Worm (Caenorhabditis elegans) whole organism, late embryonic: ENCODE results near the gene srh-113.

Experiments
- C08G9.2 ChIP-seq: sonication (generic microtip); optimal IDR thresholded peaks from 2 replicates; lab custom pipeline; 2016; ENCODE audit warnings: mild to moderate bottlenecking, missing genetic modification characterization, moderate library complexity, missing compliant biosample characterization
- C38D4.7 ChIP-seq: fragments of 200-800 bp; sonication (Bioruptor generic); optimal IDR thresholded peaks from 2 replicates; lab custom pipeline; 2018; ENCODE audit warnings: mild to moderate bottlenecking, missing genetic modification characterization, moderate library complexity, missing compliant biosample characterization
- K02D7.2 ChIP-seq: sonication (generic microtip); optimal IDR thresholded peaks from 2 replicates; lab custom pipeline; 2017; ENCODE audit warnings: mild to moderate bottlenecking, missing genetic modification characterization, missing compliant biosample characterization
- K09A11.1 ChIP-seq: sonication (generic microtip); optimal IDR thresholded peaks from 2 replicates; lab custom pipeline; 2017; ENCODE audit warnings: antibody characterized with exemption, mild to moderate bottlenecking, missing genetic modification characterization, missing compliant biosample characterization; ENCODE audit not compliant: insufficient read depth
- T23F11.4 ChIP-seq: fragments of 200-800 bp; sonication (Bioruptor generic); optimal IDR thresholded peaks from 2 replicates; lab custom pipeline; 2018; ENCODE audit warnings: mild to moderate bottlenecking, missing genetic modification characterization, missing compliant biosample characterization
- Y22D7AL.16 ChIP-seq: sonication (generic microtip); optimal IDR thresholded peaks from 2 replicates; lab custom pipeline; 2016; ENCODE audit warnings: missing genetic modification characterization, missing compliant biosample characterization
- ahr-1 ChIP-seq: sonication (generic microtip); optimal IDR thresholded peaks from 2 replicates; lab custom pipeline; 2016; ENCODE audit warnings: missing genetic modification characterization, missing compliant biosample characterization
- ceh-2 ChIP-seq: sonication (generic microtip); optimal IDR thresholded peaks from 2 replicates; lab custom pipeline; 2016; ENCODE audit warnings: missing genotype, missing genetic modification characterization, missing compliant biosample characterization
- ceh-22 ChIP-seq: sonication (generic microtip); optimal IDR thresholded peaks from 2 replicates; lab custom pipeline; 2017; ENCODE audit warnings: missing biosample characterization, missing genetic modification characterization
- ceh-31 ChIP-seq: sonication (generic microtip); optimal IDR thresholded peaks from 2 replicates; lab custom pipeline; 2016; ENCODE audit warnings: missing genetic modification characterization, missing compliant biosample characterization
- ceh-9 ChIP-seq: sonication (generic microtip); optimal IDR thresholded peaks from 2 replicates; lab custom pipeline; 2016; ENCODE audit warnings: mild to moderate bottlenecking, missing genetic modification characterization, inconsistent platforms, missing compliant biosample characterization
- che-1 ChIP-seq: sonication (generic microtip); optimal IDR thresholded peaks from 2 replicates; lab custom pipeline; 2016; ENCODE audit warnings: mild to moderate bottlenecking, missing genetic modification characterization, missing compliant biosample characterization
- dmd-4 ChIP-seq: sonication (generic microtip); optimal IDR thresholded peaks from 2 replicates; lab custom pipeline; 2016; ENCODE audit warnings: borderline replicate concordance, missing genetic modification characterization, missing compliant biosample characterization
- dve-1 ChIP-seq: sonication (generic microtip); optimal IDR thresholded peaks from 2 replicates; lab custom pipeline; 2017; ENCODE audit warnings: antibody characterized with exemption, mild to moderate bottlenecking, missing genetic modification characterization, missing compliant biosample characterization
- elt-4 ChIP-seq: sonication (generic microtip); optimal IDR thresholded peaks from 2 replicates; lab custom pipeline; 2016; ENCODE audit warnings: missing genetic modification characterization, missing compliant biosample characterization
- eyg-1 ChIP-seq: sonication (generic microtip); optimal IDR thresholded peaks from 2 replicates; lab custom pipeline; 2016; ENCODE audit warnings: missing genotype, missing genetic modification characterization, missing compliant biosample characterization
- fkh-6 ChIP-seq: sonication (generic microtip); optimal IDR thresholded peaks from 2 replicates; lab custom pipeline; 2016; ENCODE audit warnings: missing genetic modification characterization, missing compliant biosample characterization
- gmeb-2 ChIP-seq: sonication (generic microtip); optimal IDR thresholded peaks from 2 replicates; lab custom pipeline; 2016; ENCODE audit warnings: missing genetic modification characterization, inconsistent platforms, missing compliant biosample characterization
- hlh-13 ChIP-seq: fragments of 200-800 bp; sonication (Bioruptor generic); optimal IDR thresholded peaks from 2 replicates; lab custom pipeline; 2018; ENCODE audit warnings: mild to moderate bottlenecking, missing genetic modification characterization, missing compliant biosample characterization
- hlh-15 ChIP-seq: sonication (generic microtip); optimal IDR thresholded peaks from 2 replicates; lab custom pipeline; 2016; ENCODE audit warnings: missing genetic modification characterization, missing compliant biosample characterization
- hlh-6 ChIP-seq: sonication (generic microtip); optimal IDR thresholded peaks from 2 replicates; lab custom pipeline; 2016; ENCODE audit warnings: missing genotype, missing genetic modification characterization, missing compliant biosample characterization
- hlh-8 ChIP-seq: sonication (generic microtip); optimal IDR thresholded peaks from 2 replicates; lab custom pipeline; 2016; ENCODE audit warnings: missing genotype, missing genetic modification characterization, missing compliant biosample characterization
- lim-6 ChIP-seq: sonication (generic microtip); optimal IDR thresholded peaks from 2 replicates; lab custom pipeline; 2016; ENCODE audit warnings: missing genetic modification characterization, missing compliant biosample characterization
- madf-2 ChIP-seq: sonication (generic microtip); optimal IDR thresholded peaks from 2 replicates; lab custom pipeline; 2017; ENCODE audit warnings: missing genetic modification characterization, missing compliant biosample characterization
- mec-3 ChIP-seq: sonication (generic microtip); optimal IDR thresholded peaks from 2 replicates; lab custom pipeline; 2016; ENCODE audit warnings: borderline replicate concordance, missing genetic modification characterization, missing compliant biosample characterization
- npax-4 ChIP-seq: sonication (generic microtip); optimal IDR thresholded peaks from 2 replicates; lab custom pipeline; 2016; ENCODE audit warnings: missing genetic modification characterization, missing compliant biosample characterization
- pat-9 ChIP-seq: fragments of 200-800 bp; sonication (Bioruptor generic); optimal IDR thresholded peaks from 2 replicates; lab custom pipeline; 2018; ENCODE audit warnings: mild to moderate bottlenecking, missing genetic modification characterization, moderate library complexity, missing compliant biosample characterization
- pha-2 ChIP-seq: sonication (generic microtip); optimal IDR thresholded peaks from 2 replicates; lab custom pipeline; 2017; ENCODE audit warnings: mild to moderate bottlenecking, missing genetic modification characterization, missing compliant biosample characterization
- pha-4 ChIP-seq: fragments of 150-350 bp; optimal IDR thresholded peaks from 2 replicates; lab custom pipeline; 2018; ENCODE audit warnings: missing biosample characterization, missing genetic modification reagents, missing genetic modification characterization
- rnt-1 ChIP-seq: sonication (generic microtip); optimal IDR thresholded peaks from 2 replicates; lab custom pipeline; 2016; ENCODE audit warnings: missing genetic modification characterization, missing compliant biosample characterization
- syd-9 ChIP-seq: sonication (generic microtip); optimal IDR thresholded peaks from 2 replicates; lab custom pipeline; 2016; ENCODE audit warnings: mild to moderate bottlenecking, missing genetic modification characterization, moderate library complexity, missing compliant biosample characterization
- tbx-2 ChIP-seq: sonication (generic microtip); optimal IDR thresholded peaks from 2 replicates; lab custom pipeline; 2016; ENCODE audit warnings: missing genetic modification characterization, missing compliant biosample characterization
- tbx-7 ChIP-seq: sonication (generic microtip); optimal IDR thresholded peaks from 2 replicates; lab custom pipeline; 2016; ENCODE audit warnings: missing genotype, missing genetic modification characterization, missing compliant biosample characterization
- ttx-3 ChIP-seq: sonication (generic microtip); optimal IDR thresholded peaks from 2 replicates; lab custom pipeline; 2016; ENCODE audit warnings: missing genetic modification reagents, missing genetic modification characterization, missing compliant biosample characterization
- unc-3 ChIP-seq, 2 experiments: fragments of 200-800 bp in 1 of 2; sonication (Bioruptor generic) in 1 of 2; sonication (generic microtip) in 1 of 2; conservative IDR thresholded peaks in 1 of 2; optimal IDR thresholded peaks in 1 of 2; 2 replicates each; pipeline versions ENCODE4 v1.3.6 to Lab custom; 2016 to 2022; ENCODE audit warnings: missing compliant biosample characterization in 2 of 2, missing genetic modification characterization in 2 of 2, missing genetic modification reagents in 1 of 2

The srh-113 gene

DNA sequence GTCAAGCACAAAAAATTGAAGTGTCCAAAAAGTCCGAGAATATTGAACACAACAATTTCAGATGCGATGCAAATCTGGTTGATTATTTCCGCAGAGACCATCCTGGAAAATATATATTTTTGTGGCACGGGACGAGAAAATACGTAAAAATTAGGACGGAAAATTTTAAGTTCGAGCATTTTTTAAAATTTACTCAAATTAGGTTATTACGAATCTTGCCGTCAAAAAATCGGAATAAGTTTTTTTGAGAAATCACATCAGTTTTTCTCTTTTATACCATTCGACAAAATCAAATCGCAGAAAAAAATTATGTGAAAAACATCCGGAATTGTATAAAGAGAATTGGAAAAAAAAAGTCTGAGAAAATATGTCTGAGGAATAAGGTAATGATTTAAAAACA lies 34.9 kb upstream of the srh-113 start, which contains the start of gene srsx-1:
TSS of gene srsx-1 (minus strand) at position 101 of the 400 bp plus-strand sequence.
- TF ChIP-seq C38D4.7 (GFP tag; lab: Kevin White, UChicago) (no peak), C08G9.2 (tag; lab: Kevin White, UChicago) (no peak), ahr-1 (tag; lab: Kevin White, UChicago) (no peak), K02D7.2 (tag; lab: Kevin White, UChicago) (no peak), mec-3 (tag; lab: Kevin White, UChicago) (no peak), ceh-22 (no peak), hlh-13 (GFP tag; lab: Kevin White, UChicago) (no peak), ceh-2 (tag; lab: Kevin White, UChicago) (no peak), hlh-15 (no peak), eyg-1 (no peak), pha-4 (tag; lab: Kevin White, UChicago) (no peak), pat-9 (tag; lab: Kevin White, UChicago) (no peak), tbx-7 (tag; lab: Kevin White, UChicago) (no peak), pha-2 (tag; lab: Kevin White, UChicago) (no peak)

DNA sequence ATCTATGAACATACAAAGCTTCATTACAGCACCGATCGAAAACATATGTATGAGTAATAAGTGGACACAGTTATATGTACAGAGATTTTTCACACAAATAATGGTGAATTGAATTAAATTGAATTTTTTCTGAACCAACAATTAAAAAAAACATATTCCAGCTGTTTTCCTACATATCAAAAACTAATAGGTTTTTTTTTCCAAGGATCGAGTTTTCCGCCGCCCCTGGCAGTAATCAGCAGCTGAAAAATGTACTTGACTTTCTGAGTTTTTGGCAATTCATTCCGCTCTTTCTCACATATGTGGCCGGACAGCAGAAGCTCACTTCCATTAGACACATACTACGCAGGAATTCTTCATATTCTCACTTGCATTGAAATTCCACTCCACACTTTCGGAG lies 34.4 kb upstream of the srh-113 start, which contains the start of gene srh-174:
TSS of gene srh-174 (plus strand) at position 301 of the 400 bp plus-strand sequence.
- TF ChIP-seq gmeb-2 (tag; lab: Kevin White, UChicago) (no peak), hlh-15 (no peak), mec-3 (tag; lab: Kevin White, UChicago) (no peak), unc-3 (GFP tag; conservative IDR thresholded peaks at IDR 0.05; lab: Robert Waterston, UW) (no peak), unc-3 (tag; optimal IDR thresholded peaks at IDR 0.05; lab: Kevin White, UChicago) (no peak), dve-1 (tag; lab: Kevin White, UChicago) (no peak), dmd-4 (tag; lab: Kevin White, UChicago) (no peak), ttx-3 (tag; lab: Kevin White, UChicago) (no peak), ceh-9 (tag; lab: Kevin White, UChicago) (no peak), K09A11.1 (tag; lab: Kevin White, UChicago) (no peak), T23F11.4 (no peak), madf-2 (no peak), ceh-31 (tag; lab: Kevin White, UChicago) (no peak), che-1 (tag; lab: Kevin White, UChicago) (no peak), hlh-6 (tag; lab: Kevin White, UChicago) (no peak), npax-4 (no peak), pat-9 (tag; lab: Kevin White, UChicago) (no peak)

DNA sequence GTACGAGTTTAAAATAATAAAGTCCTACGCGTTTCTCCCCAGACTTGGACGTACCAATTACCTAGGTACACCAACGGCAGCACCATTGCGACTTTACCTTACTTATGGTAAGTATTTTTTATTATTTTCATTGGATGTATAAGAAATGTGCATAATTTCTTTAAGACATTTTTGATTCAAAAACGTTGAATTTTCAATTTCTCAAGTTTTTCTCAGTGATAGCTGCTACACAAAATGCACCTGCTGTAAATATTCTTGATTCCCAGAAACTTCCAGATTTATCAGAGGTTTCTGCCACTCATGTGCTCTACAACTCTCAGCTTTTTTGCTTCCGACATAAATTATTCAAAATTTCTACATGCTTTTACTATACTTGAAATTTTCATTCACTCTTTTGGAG lies 30.8 kb upstream of the srh-113 start, which contains the start of gene srh-159:
TSS of gene srh-159 (plus strand) at position 301 of the 400 bp plus-strand sequence.
- TF ChIP-seq ceh-22 (no peak), fkh-6 (tag; lab: Kevin White, UChicago) (no peak), syd-9 (tag; lab: Kevin White, UChicago) (no peak), tbx-2 (tag; lab: Kevin White, UChicago) (no peak)

DNA sequence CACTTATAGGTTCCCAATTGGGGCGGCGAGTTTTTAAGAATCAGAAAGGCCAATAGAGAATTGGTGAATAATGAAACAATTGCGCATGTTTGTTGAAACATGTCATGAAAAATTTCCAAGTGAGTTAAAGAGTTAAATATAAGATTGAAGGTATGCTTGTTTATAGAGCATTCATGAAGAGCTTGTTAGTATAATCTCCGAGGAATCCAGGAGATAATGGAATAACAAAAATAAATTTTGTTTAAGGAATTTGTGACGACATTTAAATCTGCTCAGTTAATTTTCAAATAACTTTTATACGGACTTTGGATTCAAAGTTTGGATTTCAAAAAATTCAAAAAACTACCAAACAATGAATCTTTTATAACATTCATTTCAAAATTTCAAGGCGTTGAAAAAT lies 22.4 kb upstream of the srh-113 start, which contains the start of gene str-199:
TSS of gene str-199 (minus strand) at position 101 of the 400 bp plus-strand sequence.
- no peak for TF ChIP-seq lim-6 (tag; lab: Kevin White, UChicago)
- no peak for TF ChIP-seq ahr-1 (tag; lab: Kevin White, UChicago)
- no peak for TF ChIP-seq fkh-6 (tag; lab: Kevin White, UChicago)
- TF ChIP-seq pat-9 (tag; lab: Kevin White, UChicago) = no peak

DNA sequence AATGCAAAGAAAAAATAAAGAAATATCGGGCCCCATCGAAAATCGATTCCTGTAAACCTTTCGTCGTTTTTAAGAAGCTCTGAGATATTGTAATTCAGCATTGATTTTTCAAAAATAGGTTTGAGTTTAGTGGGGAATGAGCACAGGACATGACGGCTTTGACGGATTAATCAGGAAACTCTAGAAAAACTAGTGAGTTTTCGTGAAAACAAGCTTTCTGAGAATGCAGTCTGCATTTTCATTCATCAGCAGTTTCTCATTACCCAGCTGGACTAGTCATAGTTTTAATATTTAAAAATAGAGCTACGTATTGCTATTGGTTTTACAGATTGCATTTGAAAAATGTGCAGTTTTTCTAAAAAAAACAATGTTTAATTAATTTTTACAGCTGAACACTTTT lies 20.6 kb upstream of the srh-113 start, which contains the start of gene srz-47:
TSS of gene srz-47 (minus strand) at position 101 of the 400 bp plus-strand sequence.
- TF ChIP-seq rnt-1 (tag; lab: Kevin White, UChicago) = no peak
- no peak for TF ChIP-seq hlh-8
- no peak for TF ChIP-seq Y22D7AL.16
- TF ChIP-seq elt-4 (tag; lab: Kevin White, UChicago) = no peak
- TF ChIP-seq dve-1 (tag; lab: Kevin White, UChicago) = no peak
- no peak for TF ChIP-seq lim-6 (tag; lab: Kevin White, UChicago)
- TF ChIP-seq npax-4 = no peak
